Worm (Caenorhabditis elegans) whole organism, midembryonic: ENCODE data around the gene mep-1.

ENCODE experiments used
- T22C8.4 ChIP-seq: fragments of 200-800 bp; sonication (Bioruptor generic); IDR thresholded peaks from 2 replicates; pipeline ENCODE4 v1.3.6; 2022; ENCODE audit warnings: missing genetic modification characterization, missing compliant biosample characterization
- cog-1 ChIP-seq: sonication (generic microtip); optimal IDR thresholded peaks from 2 replicates; lab custom pipeline; 2016; ENCODE audit warnings: missing genetic modification characterization, missing compliant biosample characterization
- flt-1 ChIP-seq: fragments of 200-800 bp; sonication (Bioruptor generic); IDR thresholded peaks from 2 replicates; pipeline ENCODE4 v1.3.6; 2022; ENCODE audit warnings: missing genetic modification characterization, missing compliant biosample characterization
- klf-2 ChIP-seq: fragments of 200-800 bp; sonication (Bioruptor generic); conservative IDR thresholded peaks from 2 replicates; pipeline ENCODE4 v1.3.6; 2022; ENCODE audit warnings: missing genetic modification reagents, missing genetic modification characterization, missing compliant biosample characterization
- med-1 ChIP-seq: sonication (generic microtip); optimal IDR thresholded peaks from 2 replicates; lab custom pipeline; 2017; ENCODE audit warnings: missing genetic modification characterization, mild to moderate bottlenecking, missing compliant biosample characterization, antibody characterized with exemption, missing genetic modification reagents; ENCODE audit not compliant: insufficient read depth
- ref-1 ChIP-seq: fragments of 200-800 bp; sonication (Bioruptor generic); conservative IDR thresholded peaks from 2 replicates; pipeline ENCODE4 v1.3.6; 2022; ENCODE audit warnings: missing genetic modification reagents, missing genetic modification characterization, missing compliant biosample characterization
- tab-1 ChIP-seq: fragments of 200-800 bp; sonication (Bioruptor generic); IDR thresholded peaks from 2 replicates; pipeline ENCODE4 v1.3.6; 2022; ENCODE audit warnings: missing genetic modification characterization, missing compliant biosample characterization
- ztf-23 ChIP-seq: fragments of 200-800 bp; sonication (Bioruptor generic); IDR thresholded peaks from 2 replicates; pipeline ENCODE4 v1.3.6; 2022; ENCODE audit warnings: missing genetic modification reagents, missing genetic modification characterization, missing compliant biosample characterization
- ztf-29 ChIP-seq: fragments of 200-800 bp; sonication (Bioruptor generic); IDR thresholded peaks from 2 replicates; pipeline ENCODE4 v1.3.6; 2022; ENCODE audit warnings: missing genetic modification reagents, missing genetic modification characterization, missing compliant biosample characterization

mep-1 gene

ce11 chrIV:11491422-11491821 lies 33.0 kb upstream of the mep-1 start:
- no peak for TF ChIP-seq ztf-23 (GFP tag; lab: Robert Waterston, UW)
- TF ChIP-seq ztf-29 (GFP tag; lab: Robert Waterston, UW): no peak
- TF ChIP-seq flt-1 (GFP tag; lab: Robert Waterston, UW): no peak
- no peak for TF ChIP-seq cog-1 (tag; lab: Kevin White, UChicago)
- no peak for TF ChIP-seq med-1
- TF ChIP-seq tab-1: no peak
- no peak for TF ChIP-seq ref-1 (GFP tag; lab: Robert Waterston, UW)

- no peak for TF ChIP-seq flt-1 (GFP tag; lab: Robert Waterston, UW)
Observed at ce11 chrIV:11492345-11492744, 32.1 kb upstream of the mep-1 start.

ce11 chrIV:11493899-11494298 lies 30.5 kb upstream of the mep-1 start:
- TF ChIP-seq flt-1 (GFP tag; lab: Robert Waterston, UW): no peak
- TF ChIP-seq ztf-23 (GFP tag; lab: Robert Waterston, UW): no peak
- TF ChIP-seq cog-1 (tag; lab: Kevin White, UChicago): no peak
- no peak for TF ChIP-seq ref-1 (GFP tag; lab: Robert Waterston, UW)
- TF ChIP-seq med-1: no peak
- no peak for TF ChIP-seq tab-1
- TF ChIP-seq ztf-29 (GFP tag; lab: Robert Waterston, UW): no peak
- no peak for TF ChIP-seq klf-2 (GFP tag; lab: Robert Waterston, UW)
- no peak for TF ChIP-seq T22C8.4

- TF ChIP-seq ztf-23 (GFP tag; lab: Robert Waterston, UW) (0 out of 2 replicates have a peak, but pooled peaks have one; percentile 15), cog-1 (tag; lab: Kevin White, UChicago) (no peak)
Observed at ce11 chrIV:11494924-11495323, 29.5 kb upstream of the mep-1 start.

- TF ChIP-seq tab-1 (peak; percentile 56; the same call in 1 of the 2 replicates), ztf-29 (GFP tag; lab: Robert Waterston, UW) (peak; percentile 55; the same call in 1 of the 2 replicates), ref-1 (GFP tag; lab: Robert Waterston, UW) (0 out of 2 replicates have a peak, but pooled peaks have one; percentile 18), flt-1 (GFP tag; lab: Robert Waterston, UW) (peak; percentile 82)
Observed at ce11 chrIV:11497312-11497711, 27.1 kb upstream of the mep-1 start.

- TF ChIP-seq klf-2 (GFP tag; lab: Robert Waterston, UW): no peak
Observed at ce11 chrIV:11498169-11498568, 26.3 kb upstream of the mep-1 start, which contains the start of gene sms-1. TSS of gene sms-1 (minus strand) at chrIV:11498174.

- no peak for TF ChIP-seq klf-2 (GFP tag; lab: Robert Waterston, UW)
- TF ChIP-seq cog-1 (tag; lab: Kevin White, UChicago): no peak
Observed at ce11 chrIV:11500421-11500820, 24.0 kb upstream of the mep-1 start, which contains the start of gene H21P03.10. TSS of gene H21P03.10 (plus strand) at chrIV:11500721.

ce11 chrIV:11503654-11504053 lies 20.8 kb upstream of the mep-1 start:
- TF ChIP-seq ztf-23 (GFP tag; lab: Robert Waterston, UW): no peak
- no peak for TF ChIP-seq flt-1 (GFP tag; lab: Robert Waterston, UW)
- TF ChIP-seq med-1: no peak
- no peak for TF ChIP-seq T22C8.4
- no peak for TF ChIP-seq tab-1
- no peak for TF ChIP-seq cog-1 (tag; lab: Kevin White, UChicago)
- TF ChIP-seq ref-1 (GFP tag; lab: Robert Waterston, UW): no peak
- no peak for TF ChIP-seq ztf-29 (GFP tag; lab: Robert Waterston, UW)
- no peak for TF ChIP-seq klf-2 (GFP tag; lab: Robert Waterston, UW)

ce11 chrIV:11504416-11504815 lies 20.0 kb upstream of the mep-1 start, which contains the start of gene twk-25:
TSS of gene twk-25 (plus strand) at chrIV:11504716.
- TF ChIP-seq klf-2 (GFP tag; lab: Robert Waterston, UW) (no peak), ref-1 (GFP tag; lab: Robert Waterston, UW) (no peak), T22C8.4 (no peak), med-1 (no peak), flt-1 (GFP tag; lab: Robert Waterston, UW) (no peak), ztf-23 (GFP tag; lab: Robert Waterston, UW) (no peak), tab-1 (no peak), ztf-29 (GFP tag; lab: Robert Waterston, UW) (no peak), cog-1 (tag; lab: Kevin White, UChicago) (no peak)

- TF ChIP-seq cog-1 (tag; lab: Kevin White, UChicago) (no peak), klf-2 (GFP tag; lab: Robert Waterston, UW) (no peak), tab-1 (no peak), ref-1 (GFP tag; lab: Robert Waterston, UW) (no peak), ztf-29 (GFP tag; lab: Robert Waterston, UW) (no peak), T22C8.4 (no peak)
Observed at ce11 chrIV:11510664-11511063, 13.8 kb upstream of the mep-1 start, which contains the start of gene M04B2.6. TSS of gene M04B2.6 (minus strand) at chrIV:11510764.

ce11 chrIV:11520960-11521359 lies 3.5 kb upstream of the mep-1 start, which contains the start of the genes M04B2.4 and gfl-1:
TSS of gene M04B2.4 (minus strand) at chrIV:11521031.
TSS of gene gfl-1 (plus strand) at chrIV:11521290.
- TF ChIP-seq ztf-23 (GFP tag; lab: Robert Waterston, UW) (no peak), med-1 (no peak), ref-1 (GFP tag; lab: Robert Waterston, UW) (no peak), cog-1 (tag; lab: Kevin White, UChicago) (no peak), klf-2 (GFP tag; lab: Robert Waterston, UW) (no peak), T22C8.4 (no peak), flt-1 (GFP tag; lab: Robert Waterston, UW) (no peak), ztf-29 (GFP tag; lab: Robert Waterston, UW) (no peak), tab-1 (no peak)
